Worm (Caenorhabditis elegans) whole organism, L1 larva: ENCODE results near the gene acs-20.

Experiments
- aly-2 ChIP-seq: fragments of 150-350 bp; optimal IDR thresholded peaks from 2 replicates; lab custom pipeline; 2014; ENCODE audit warnings: missing biosample characterization, missing genetic modification characterization
- efl-1 ChIP-seq, 4 experiments: fragments of 150-350 bp; optimal IDR thresholded peaks in 3 of 4; peaks in 1 of 4; 1 replicate in 1 of 4; 2 replicates in 3 of 4; lab custom pipeline; 2014; ENCODE audit warnings: missing biosample characterization in 2 of 4, missing genetic modification characterization in 2 of 4, missing genetic modification reagents in 2 of 4
- elt-2 ChIP-seq: sonication (generic microtip); optimal IDR thresholded peaks from 2 replicates; lab custom pipeline; 2016; ENCODE audit warnings: missing genetic modification characterization, mild to moderate bottlenecking, inconsistent platforms, missing compliant biosample characterization, missing genetic modification reagents
- fkh-10 ChIP-seq: sonication (generic microtip); optimal IDR thresholded peaks from 2 replicates; lab custom pipeline; 2017; ENCODE audit warnings: missing biosample characterization, missing genetic modification reagents, missing genetic modification characterization
- hlh-4 ChIP-seq: sonication (generic microtip); optimal IDR thresholded peaks from 2 replicates; lab custom pipeline; 2016; ENCODE audit warnings: mild to moderate bottlenecking, missing genetic modification characterization, missing compliant biosample characterization
- lsy-2 ChIP-seq, 2 experiments: fragments of 150-350 bp; optimal IDR thresholded peaks; 2 replicates each; lab custom pipeline; 2014; ENCODE audit warnings: missing biosample characterization in 2 of 2, missing genetic modification characterization in 2 of 2
- nhr-11 ChIP-seq: fragments of 150-350 bp; optimal IDR thresholded peaks from 2 replicates; lab custom pipeline; 2014; ENCODE audit warnings: missing biosample characterization, missing genetic modification characterization
- nhr-237 ChIP-seq: fragments of 150-350 bp; optimal IDR thresholded peaks from 2 replicates; lab custom pipeline; 2014; ENCODE audit warnings: missing biosample characterization, missing genetic modification characterization
- pag-3 ChIP-seq: sonication (generic microtip); optimal IDR thresholded peaks from 2 replicates; lab custom pipeline; 2017; ENCODE audit warnings: missing genetic modification characterization, mild to moderate bottlenecking, missing compliant biosample characterization, antibody characterized with exemption, borderline replicate concordance; ENCODE audit not compliant: insufficient read depth
- snpc-4 ChIP-seq: fragments of 150-350 bp; optimal IDR thresholded peaks from 2 replicates; lab custom pipeline; 2014; ENCODE audit warnings: missing biosample characterization, missing genetic modification characterization
- tbx-2 ChIP-seq: sonication (generic microtip); optimal IDR thresholded peaks from 2 replicates; lab custom pipeline; 2016; ENCODE audit warnings: missing genetic modification characterization, missing compliant biosample characterization
- ztf-11 ChIP-seq, 2 experiments: sonication (generic microtip); optimal IDR thresholded peaks; 2 replicates each; lab custom pipeline; 2016 to 2017; ENCODE audit warnings: missing genetic modification characterization in 2 of 2, missing biosample characterization in 1 of 2, missing compliant biosample characterization in 1 of 2

DNA sequence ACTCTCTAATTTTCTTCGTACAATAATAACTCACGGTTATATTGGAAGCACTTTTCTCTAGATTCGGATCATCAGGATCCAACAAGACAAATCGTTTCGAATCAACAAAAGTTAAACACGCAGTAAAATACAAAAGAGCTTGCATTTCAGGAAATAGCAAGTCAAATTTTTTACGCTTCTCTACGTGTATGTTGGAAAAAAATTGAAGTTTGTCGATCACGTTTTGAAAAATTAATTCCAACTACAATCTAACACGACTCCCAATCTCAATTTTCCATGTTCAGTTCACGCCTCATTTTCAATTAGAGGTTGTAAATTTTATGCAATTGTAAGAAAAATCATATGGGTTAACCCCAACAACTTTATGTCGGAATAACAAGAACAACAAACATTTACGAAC lies 8.6 kb downstream of the acs-20 start, which contains the start of gene spe-45:
- TF ChIP-seq fkh-10 (GFP tag; lab: Kevin White, UChicago) (no peak), snpc-4 (tag; lab: Kevin White, UChicago) (no peak), ztf-11 (tag; optimal IDR thresholded peaks at IDR 0.05; lab: Kevin White, UChicago) (no peak), hlh-4 (tag; lab: Kevin White, UChicago) (no peak), pag-3 (tag; lab: Kevin White, UChicago) (no peak), aly-2 (no peak), nhr-11 (tag; lab: Kevin White, UChicago) (no peak), lsy-2 (tag; optimal IDR thresholded peaks at IDR 0.05; lab: Kevin White, UChicago) (peak in 1 of 2 experiments; percentile 40), elt-2 (no peak), nhr-237 (no peak), tbx-2 (tag; lab: Kevin White, UChicago) (no peak), efl-1 (optimal IDR thresholded peaks at IDR 0.05; lab: Kevin White, UChicago) (no peak), efl-1 (GFP tag; optimal IDR thresholded peaks at IDR 0.05 in 1 of 2; lab: Kevin White, UChicago) (no peak)
